Worm (Caenorhabditis elegans) whole organism, young adult: ENCODE measurements around the gene W09D6.4.

Experiments
- efl-1 ChIP-seq: fragments of 150-350 bp; optimal IDR thresholded peaks from 2 replicates; lab custom pipeline; 2014; ENCODE audit warnings: missing biosample characterization, missing genetic modification reagents, missing genetic modification characterization
- gei-17 ChIP-seq: fragments of 200-800 bp; sonication (Bioruptor generic); optimal IDR thresholded peaks from 2 replicates; lab custom pipeline; 2018; ENCODE audit warnings: mild to moderate bottlenecking, missing genetic modification characterization, missing compliant biosample characterization
- snpc-4 ChIP-seq, 5 experiments: fragments of 150-350 bp in 1 of 5; sonication (generic microtip) in 4 of 5; optimal IDR thresholded peaks; 2 replicates each; lab custom pipeline; 2014 to 2018; ENCODE audit warnings: missing genetic modification characterization in 5 of 5, missing biosample characterization in 3 of 5, antibody characterized with exemption in 2 of 5, mild to moderate bottlenecking in 2 of 5, missing compliant biosample characterization in 2 of 5, missing genotype in 2 of 5, moderate library complexity in 2 of 5, missing genetic modification reagents in 1 of 5

DNA sequence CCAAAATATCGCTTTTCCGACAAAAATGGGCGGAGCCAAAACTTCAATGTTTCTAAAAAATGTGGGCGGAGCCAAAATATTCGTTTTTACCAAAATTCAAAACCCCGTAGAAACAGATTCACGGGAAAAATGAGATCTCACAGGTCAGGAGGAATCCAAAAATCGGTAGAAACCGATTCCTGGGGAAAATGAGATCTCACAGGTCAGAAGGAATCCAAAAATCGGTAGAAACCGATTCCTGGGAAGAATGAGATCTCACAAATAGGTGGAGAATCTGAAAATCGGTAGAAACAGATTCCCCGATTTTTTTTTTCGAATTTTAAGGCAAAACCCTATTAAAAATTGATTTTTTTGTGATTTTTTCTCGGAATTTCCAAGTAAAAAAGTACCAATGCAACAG, 13.9 kb downstream of the W09D6.4 start:
- TF ChIP-seq efl-1 (GFP tag; lab: Kevin White, UChicago) (no peak), gei-17 (no peak), snpc-4 (GFP tag; optimal IDR thresholded peaks at IDR 0.05; lab: Kevin White, UChicago) (no peak), snpc-4 (tag; optimal IDR thresholded peaks at IDR 0.05; lab: Kevin White, UChicago) (no peak)
